Worm (Caenorhabditis elegans) whole organism, late embryonic: Measurements from ENCODE around the gene C07E3.10.
A peak's percentile ranks its signal among the peaks of the same experiment; 100 is the strongest.

Experiments
- eyg-1 ChIP-seq: sonication (generic microtip); optimal IDR thresholded peaks from 2 replicates; lab custom pipeline; 2016; ENCODE audit warnings: missing genotype, missing genetic modification characterization, missing compliant biosample characterization
- nfya-1 ChIP-seq: sonication (generic microtip); optimal IDR thresholded peaks from 2 replicates; lab custom pipeline; 2017; ENCODE audit warnings: missing genetic modification characterization, mild to moderate bottlenecking, missing compliant biosample characterization, antibody characterized with exemption, moderate library complexity
- sox-4 ChIP-seq: sonication (generic microtip); optimal IDR thresholded peaks from 2 replicates; lab custom pipeline; 2017; ENCODE audit warnings: mild to moderate bottlenecking, missing genetic modification characterization, inconsistent platforms, missing compliant biosample characterization
- unc-3 ChIP-seq, 2 experiments: fragments of 200-800 bp in 1 of 2; sonication (Bioruptor generic) in 1 of 2; sonication (generic microtip) in 1 of 2; conservative IDR thresholded peaks in 1 of 2; optimal IDR thresholded peaks in 1 of 2; 2 replicates each; pipeline versions ENCODE4 v1.3.6 to Lab custom; 2016 to 2022; ENCODE audit warnings: missing compliant biosample characterization in 2 of 2, missing genetic modification characterization in 2 of 2, missing genetic modification reagents in 1 of 2

DNA sequence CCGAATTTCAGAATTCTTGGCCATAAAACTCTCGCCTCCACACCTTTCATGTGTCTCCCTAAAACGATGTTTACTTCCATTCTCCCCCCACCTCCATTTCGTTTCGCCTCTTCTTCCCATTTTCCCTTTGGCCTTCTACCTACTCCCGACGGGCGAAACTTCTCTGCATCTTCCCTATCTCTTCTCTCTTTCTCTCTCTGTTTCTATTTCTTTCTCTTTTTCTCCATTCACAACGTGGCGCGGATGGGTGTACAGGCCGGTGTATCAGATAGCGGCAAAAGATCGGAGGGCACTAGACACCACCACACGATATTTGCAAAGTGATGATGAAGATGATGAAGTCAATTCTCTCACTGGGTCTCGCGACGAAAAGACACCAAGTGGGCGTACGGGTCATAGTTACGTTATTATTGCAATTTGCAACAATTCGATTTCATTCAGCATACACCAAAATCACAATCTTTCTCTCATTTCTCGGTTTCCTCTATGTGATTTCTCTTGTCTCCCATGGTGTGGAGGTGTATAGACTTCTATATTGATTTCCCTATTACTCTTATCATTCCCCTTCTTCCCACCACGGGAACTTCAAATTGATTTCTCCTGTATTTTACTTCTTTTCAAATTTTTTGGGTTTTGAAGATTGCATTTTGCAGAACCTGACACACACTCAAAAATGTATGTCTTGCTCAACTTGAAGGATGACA is 38.7 kb downstream of the C07E3.10 start, which contains the start of gene ztf-27:
- TF ChIP-seq sox-4 (tag; lab: Kevin White, UChicago) = no peak
- TF ChIP-seq eyg-1 (tag; lab: Kevin White, UChicago) = no peak
- TF ChIP-seq unc-3 (GFP tag; conservative IDR thresholded peaks at IDR 0.05; lab: Robert Waterston, UW) = no peak
- no peak for TF ChIP-seq unc-3 (tag; optimal IDR thresholded peaks at IDR 0.05; lab: Kevin White, UChicago)
- TF ChIP-seq nfya-1 (tag; lab: Kevin White, UChicago) = peak; percentile 41
